Fruit fly (Drosophila melanogaster): ENCODE results near the gene Cyp4d2.

- no peak for TF ChIP-seq sd (tag; optimal IDR thresholded peaks at IDR 0.05)
- TF ChIP-seq CG6683 (GFP tag; optimal IDR thresholded peaks at IDR 0.05) = no peak
- no peak for TF ChIP-seq pan (optimal IDR thresholded peaks at IDR 0.05)
- no peak for TF ChIP-seq pan (GFP tag; optimal IDR thresholded peaks at IDR 0.05 in 1 of 2, IDR thresholded peaks at IDR 0.05 in 1 of 2)
- no peak for TF ChIP-seq NFAT (GFP tag; IDR thresholded peaks at IDR 0.05)
These were observed 11.7 kb downstream of the Cyp4d2 start, which contains the start of gene CG3457 for dm6 chrX:2187520-2187919.

All from whole organism, embryonic.